Fruit fly (Drosophila melanogaster) Kc167 (cell line): Measurements from ENCODE around the gene CG34300.

Experiments
- Myc ChIP-seq: fragments of >200 bp; optimal IDR thresholded peaks from 2 replicates; lab custom pipeline; 2017; ENCODE audit warnings: missing external identifiers
- Sin3A ChIP-seq: fragments of >200 bp; optimal IDR thresholded peaks from 2 replicates; lab custom pipeline; 2018; ENCODE audit warnings: missing external identifiers
- h ChIP-seq: fragments of >200 bp; optimal IDR thresholded peaks from 3 replicates; lab custom pipeline; 2018; ENCODE audit warnings: missing external identifiers
- insv ChIP-seq: fragments of >200 bp; optimal IDR thresholded peaks from 3 replicates; lab custom pipeline; 2018; ENCODE audit warnings: missing external identifiers
- psq ChIP-seq: fragments of >200 bp; optimal IDR thresholded peaks from 2 replicates; lab custom pipeline; 2017; ENCODE audit warnings: missing external identifiers
- ttk ChIP-seq: sonication (Bioruptor generic); optimal IDR thresholded peaks from 2 replicates; lab custom pipeline; 2017; ENCODE audit warnings: missing external identifiers

The CG34300 gene

DNA sequence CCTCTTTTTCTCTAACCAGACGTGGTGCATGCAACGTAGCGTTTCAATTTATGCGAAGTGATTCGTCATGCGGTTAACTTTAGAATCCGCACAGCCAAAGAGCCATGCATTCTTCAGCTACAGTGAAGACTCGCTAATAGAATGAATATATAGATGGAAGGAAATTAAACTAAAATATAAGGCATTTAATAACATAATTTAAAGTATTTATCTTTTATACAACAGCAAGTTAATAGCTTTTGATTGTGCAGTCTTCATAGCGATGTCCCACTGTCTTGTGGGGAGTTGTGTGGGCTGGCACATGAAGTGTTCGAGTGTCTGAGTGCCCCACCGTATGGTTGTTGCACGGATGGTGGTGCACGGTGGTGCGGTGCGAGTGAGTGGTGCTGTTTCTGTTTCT is 41.0 kb downstream of the CG34300 start:
- TF ChIP-seq h (no peak), Myc (no peak), Sin3A (no peak), psq (lab: Kevin White, UChicago) (no peak), insv (lab: Kevin White, UChicago) (no peak), ttk (no peak)

DNA sequence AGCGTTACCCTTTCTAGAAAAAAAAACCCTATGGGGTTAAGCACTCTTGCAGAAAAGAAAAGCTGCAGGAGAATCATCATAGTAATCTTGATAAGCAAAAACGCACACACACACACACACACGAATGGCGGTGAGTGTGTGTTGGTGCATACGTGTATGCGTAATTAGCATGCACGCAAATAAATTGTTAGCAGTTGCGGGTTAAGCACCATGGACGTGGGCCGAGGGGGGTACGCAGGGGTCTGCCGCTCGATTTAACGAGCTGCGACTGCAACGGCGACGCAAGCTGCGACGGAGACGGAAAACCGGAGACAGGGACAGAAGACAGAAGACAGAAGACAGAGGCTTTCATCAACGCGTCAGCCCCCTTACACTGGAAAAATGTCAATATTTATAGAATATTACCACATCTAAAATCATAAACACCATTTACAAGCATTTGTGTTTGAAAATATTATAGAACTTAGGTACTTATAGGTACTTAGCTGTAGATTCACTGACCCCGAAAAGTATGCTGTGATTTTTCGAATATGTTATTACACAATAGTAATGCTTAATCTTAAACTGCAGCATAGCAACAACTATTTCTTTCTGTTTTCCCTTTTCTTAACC is 41.7 kb downstream of the CG34300 start:
- TF ChIP-seq ttk (no peak), insv (lab: Kevin White, UChicago) (no peak), Sin3A (no peak), h (no peak), psq (lab: Kevin White, UChicago) (no peak), Myc (no peak)

DNA sequence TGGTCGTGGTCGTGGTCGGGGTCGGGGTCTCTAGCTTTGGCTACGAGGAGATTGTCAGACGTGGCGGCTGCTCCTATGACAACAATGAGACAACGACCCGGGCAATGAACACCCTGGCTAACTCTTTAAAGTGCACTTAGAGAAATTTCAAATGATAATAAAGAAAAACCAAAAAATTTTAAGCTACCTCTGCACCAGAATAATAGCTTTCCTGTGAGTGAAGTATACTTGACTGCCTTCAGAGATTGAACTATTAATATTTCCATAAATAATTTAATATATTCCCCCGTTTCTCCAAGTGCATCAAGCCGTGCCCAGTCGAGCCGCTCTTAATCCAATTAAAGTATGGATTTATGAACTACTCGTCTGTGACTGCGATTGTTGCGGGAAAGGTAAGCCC is 42.7 kb downstream of the CG34300 start:
- TF ChIP-seq insv (lab: Kevin White, UChicago) (no peak), ttk (no peak), psq (lab: Kevin White, UChicago) (no peak), Sin3A (no peak), h (no peak), Myc (no peak)

DNA sequence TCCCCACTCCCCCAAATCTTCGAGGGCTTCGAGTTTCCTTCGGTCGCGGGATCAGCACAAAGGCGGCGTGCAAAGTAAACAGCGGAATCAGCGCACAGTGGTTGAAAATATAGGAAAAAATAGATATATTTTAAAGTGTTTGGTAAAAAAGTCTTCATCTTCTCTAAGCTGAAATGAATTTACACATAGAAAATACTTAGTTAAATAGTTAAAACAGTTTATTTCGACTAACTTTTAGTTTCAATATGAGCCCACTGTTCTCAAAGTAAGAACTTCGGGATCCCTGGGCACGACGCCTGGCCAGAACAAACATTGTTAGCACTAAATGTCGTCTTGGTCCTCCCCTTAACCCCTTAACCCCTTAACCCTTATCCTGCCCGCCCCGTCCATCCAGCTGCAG is 44.6 kb downstream of the CG34300 start:
- TF ChIP-seq ttk (no peak), Myc (no peak), insv (lab: Kevin White, UChicago) (no peak), Sin3A (no peak)

DNA sequence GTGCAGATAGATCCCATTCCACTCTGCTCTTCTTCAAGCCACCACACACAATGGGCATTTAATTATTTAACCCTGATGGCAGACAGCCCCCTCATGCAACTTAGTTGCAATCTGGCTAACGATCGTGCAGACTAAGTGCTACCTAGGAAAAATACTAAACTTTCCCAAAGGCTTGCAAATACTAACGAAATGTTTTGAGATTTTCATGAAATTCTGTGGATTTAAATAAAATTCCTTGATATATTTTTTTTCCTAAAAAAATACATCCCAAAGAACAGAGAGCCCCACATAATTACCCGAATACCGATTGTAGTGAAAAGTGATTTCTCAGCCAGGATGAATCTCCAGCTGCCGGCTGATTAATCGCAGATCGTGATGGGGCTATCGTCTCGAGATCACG is 46.9 kb downstream of the CG34300 start:
- TF ChIP-seq ttk (no peak), h (no peak), Sin3A (no peak), Myc (no peak), psq (lab: Kevin White, UChicago) (no peak), insv (lab: Kevin White, UChicago) (no peak)

DNA sequence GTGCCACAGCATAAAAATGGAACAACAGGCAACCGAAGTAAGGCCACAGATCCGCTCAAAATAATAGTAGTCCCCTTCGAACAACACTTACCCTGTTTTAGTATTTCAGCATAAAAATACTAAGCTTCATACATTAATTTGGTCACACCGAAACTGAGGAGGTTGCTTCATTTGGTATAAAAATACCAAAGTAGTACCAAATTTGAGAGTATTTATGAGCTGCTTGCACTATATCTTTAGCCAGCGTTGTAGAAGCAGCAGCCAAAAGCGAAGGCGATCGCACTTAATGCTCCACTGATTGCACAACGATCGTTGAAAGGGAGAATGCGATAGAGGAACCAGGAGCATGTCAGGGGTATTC is 47.5 kb downstream of the CG34300 start:
- TF ChIP-seq ttk (no peak), insv (lab: Kevin White, UChicago) (no peak), Sin3A (no peak), h (no peak), psq (lab: Kevin White, UChicago) (no peak), Myc (no peak)

DNA sequence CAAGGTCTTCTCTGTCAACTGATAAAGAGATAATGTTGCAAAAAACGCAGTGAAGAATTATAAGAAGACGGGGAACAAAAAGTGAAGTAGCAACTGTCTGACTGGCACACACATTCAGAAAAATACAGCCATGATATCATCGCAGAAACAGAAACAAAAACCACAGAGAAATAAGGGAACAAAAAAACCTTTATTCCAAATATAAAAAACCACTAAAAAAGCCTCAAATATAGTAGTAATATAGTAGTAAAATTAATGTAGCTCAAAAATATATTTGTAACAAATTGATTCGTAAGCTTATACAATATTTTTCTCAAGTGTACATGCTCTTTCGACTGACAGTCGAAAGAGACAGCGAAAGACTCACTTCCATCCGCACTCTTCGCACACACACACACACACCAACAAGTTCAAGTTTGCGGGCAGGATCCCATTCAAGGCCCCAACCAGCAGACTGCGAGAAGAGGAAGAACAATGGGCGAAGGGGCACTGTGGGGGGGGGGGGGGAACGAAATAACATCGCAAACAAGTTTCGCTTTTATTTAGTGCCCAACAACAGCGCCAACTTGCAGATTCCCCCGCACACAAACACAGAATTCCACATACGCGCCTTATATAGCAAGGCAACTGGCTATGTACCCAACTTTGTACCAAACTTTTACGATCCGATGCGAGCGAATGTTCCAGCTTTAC is 48.0 kb downstream of the CG34300 start:
- no peak for TF ChIP-seq psq (lab: Kevin White, UChicago)
- TF ChIP-seq Myc, result no peak
- TF ChIP-seq h, result no peak
- TF ChIP-seq ttk, result no peak
- no peak for TF ChIP-seq Sin3A
- TF ChIP-seq insv (lab: Kevin White, UChicago), result no peak

DNA sequence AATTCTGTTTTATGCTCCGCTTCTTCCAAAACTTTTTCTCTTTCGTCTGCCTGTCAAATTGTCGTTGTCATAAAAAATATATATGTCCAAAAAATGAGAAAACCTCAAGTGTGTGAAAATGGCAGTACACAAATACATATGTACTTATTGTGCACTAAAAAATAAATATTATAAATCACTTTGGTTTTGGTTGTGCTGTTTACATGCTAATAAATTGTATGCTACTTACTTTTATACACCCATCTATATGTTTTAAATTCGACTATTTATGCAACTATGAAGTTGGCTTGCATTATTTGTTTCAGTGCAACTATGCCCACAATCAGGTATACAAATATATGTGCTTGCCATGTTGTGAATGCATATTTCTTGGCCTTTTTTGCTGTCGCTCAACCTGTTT is 48.9 kb downstream of the CG34300 start:
- TF ChIP-seq psq (lab: Kevin White, UChicago) (no peak), ttk (no peak), insv (lab: Kevin White, UChicago) (no peak), Myc (no peak), Sin3A (no peak), h (no peak)

DNA sequence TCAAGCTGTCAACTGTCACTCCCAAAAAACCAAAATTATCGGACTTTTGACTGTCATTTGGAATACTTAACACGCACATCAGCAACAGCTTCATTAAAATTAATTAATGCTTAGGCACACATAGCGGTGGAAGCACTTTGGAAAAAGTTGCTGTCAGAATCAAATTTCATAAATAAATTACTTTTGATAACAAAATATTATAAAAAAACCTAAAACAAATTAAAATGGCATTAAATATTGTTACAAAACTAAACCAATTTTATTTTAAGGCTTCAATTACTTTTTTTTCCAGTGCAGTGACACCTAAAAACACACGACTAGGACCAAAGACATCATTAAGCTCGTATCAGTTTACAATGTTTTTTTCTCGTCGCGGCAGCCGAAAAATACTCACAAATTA is 50.2 kb downstream of the CG34300 start:
- TF ChIP-seq Myc (no peak), Sin3A (no peak), h (no peak), insv (lab: Kevin White, UChicago) (no peak), psq (lab: Kevin White, UChicago) (no peak)
